Worm (Caenorhabditis elegans) whole organism, early embryonic: ENCODE data around the gene R07E5.19.

Experiments used
- B0310.2 ChIP-seq: sonication (generic microtip); optimal IDR thresholded peaks from 2 replicates; lab custom pipeline; 2016; ENCODE audit warnings: mild to moderate bottlenecking, missing genetic modification characterization, missing compliant biosample characterization
- F13C5.2 ChIP-seq: sonication (generic microtip); optimal IDR thresholded peaks from 2 replicates; lab custom pipeline; 2017; ENCODE audit warnings: mild to moderate bottlenecking, missing genetic modification characterization, inconsistent platforms, missing compliant biosample characterization
- aly-1 ChIP-seq: sonication (generic microtip); optimal IDR thresholded peaks from 2 replicates; lab custom pipeline; 2016; ENCODE audit warnings: missing genetic modification characterization, missing compliant biosample characterization
- ama-1 ChIP-seq: fragments of 150-350 bp; optimal IDR thresholded peaks from 2 replicates; lab custom pipeline; 2014
- ceh-13 ChIP-seq: fragments of 200-800 bp; sonication (Bioruptor generic); optimal IDR thresholded peaks from 2 replicates; lab custom pipeline; 2018; ENCODE audit warnings: mild to moderate bottlenecking, missing genetic modification characterization, missing compliant biosample characterization
- ceh-36 ChIP-seq: sonication (generic microtip); optimal IDR thresholded peaks from 2 replicates; lab custom pipeline; 2016; ENCODE audit warnings: missing genetic modification characterization, inconsistent platforms, missing compliant biosample characterization
- ets-7 ChIP-seq: sonication (generic microtip); optimal IDR thresholded peaks from 2 replicates; lab custom pipeline; 2016; ENCODE audit warnings: missing genotype, missing genetic modification characterization, missing compliant biosample characterization
- flt-1 ChIP-seq: fragments of 200-800 bp; sonication (Bioruptor generic); IDR thresholded peaks from 2 replicates; pipeline ENCODE4 v1.3.6; 2022; ENCODE audit warnings: missing genetic modification characterization, missing compliant biosample characterization
- hmbx-1 ChIP-seq: sonication (generic microtip); optimal IDR thresholded peaks from 2 replicates; lab custom pipeline; 2016; ENCODE audit warnings: mild to moderate bottlenecking, missing genetic modification characterization, missing compliant biosample characterization
- hmg-4 ChIP-seq: fragments of 200-800 bp; sonication (Bioruptor generic); optimal IDR thresholded peaks from 2 replicates; lab custom pipeline; 2018; ENCODE audit warnings: mild to moderate bottlenecking, missing genetic modification characterization, missing compliant biosample characterization
- hnd-1 ChIP-seq: sonication (generic microtip); optimal IDR thresholded peaks from 2 replicates; lab custom pipeline; 2016; ENCODE audit warnings: missing genetic modification characterization, missing compliant biosample characterization
- pes-1 ChIP-seq: fragments of 200-800 bp; sonication (Bioruptor generic); IDR thresholded peaks from 2 replicates; pipeline ENCODE4 v1.3.6; 2022; ENCODE audit warnings: missing genetic modification reagents, missing genetic modification characterization, missing compliant biosample characterization
- scrt-1 ChIP-seq: fragments of 200-800 bp; sonication (Bioruptor generic); IDR thresholded peaks from 2 replicates; pipeline ENCODE4 v1.3.6; 2022; ENCODE audit warnings: missing genetic modification characterization, missing compliant biosample characterization
- sea-1 ChIP-seq: fragments of 200-800 bp; sonication (Bioruptor generic); conservative IDR thresholded peaks from 2 replicates; pipeline ENCODE4 v1.3.6; 2022; ENCODE audit warnings: missing genetic modification characterization, missing compliant biosample characterization
- tbx-11 ChIP-seq: fragments of 200-800 bp; sonication (Bioruptor generic); IDR thresholded peaks from 2 replicates; pipeline ENCODE4 v1.3.6; 2022; ENCODE audit warnings: missing genetic modification characterization, missing compliant biosample characterization
- tbx-37 ChIP-seq: fragments of 200-800 bp; sonication (Bioruptor generic); conservative IDR thresholded peaks from 2 replicates; pipeline ENCODE4 v1.3.6; 2022; ENCODE audit warnings: missing genetic modification reagents, missing genetic modification characterization, missing compliant biosample characterization
- tra-4 ChIP-seq: sonication (generic microtip); optimal IDR thresholded peaks from 2 replicates; lab custom pipeline; 2017; ENCODE audit warnings: missing genetic modification characterization, missing compliant biosample characterization

R07E5.19 gene

ce11 chrIII:4419117-4419978, 1.5 kb upstream of the R07E5.19 start, which contains the start of the genes R07E5.7 and cku-80:
Gene R07E5.7 (minus strand): TSS chrIII:4419167.
Gene cku-80 (plus strand): TSS chrIII:4419848.
- TF ChIP-seq F13C5.2 (tag; lab: Kevin White, UChicago) = peak; percentile 61
- TF ChIP-seq scrt-1 (GFP tag; lab: Robert Waterston, UW) = no peak
- 0 out of 2 replicates have a peak, but pooled peaks have one; percentile 17 for TF ChIP-seq flt-1 (GFP tag; lab: Robert Waterston, UW)
- 0 out of 2 replicates have a peak, but pooled peaks have one; percentile 44 for TF ChIP-seq tbx-11 (GFP tag; lab: Robert Waterston, UW)

- TF ChIP-seq flt-1 (GFP tag; lab: Robert Waterston, UW) (no peak), sea-1 (GFP tag; lab: Robert Waterston, UW) (no peak), B0310.2 (tag; lab: Kevin White, UChicago) (no peak), F13C5.2 (tag; lab: Kevin White, UChicago) (no peak), ceh-36 (tag; lab: Kevin White, UChicago) (no peak), ama-1 (lab: Kevin White, UChicago) (no peak), hmg-4 (GFP tag; lab: Kevin White, UChicago) (no peak), tbx-11 (GFP tag; lab: Robert Waterston, UW) (no peak), hnd-1 (no peak), ets-7 (tag; lab: Kevin White, UChicago) (no peak), ceh-13 (GFP tag; lab: Kevin White, UChicago) (no peak), tbx-37 (GFP tag; lab: Robert Waterston, UW) (no peak), scrt-1 (GFP tag; lab: Robert Waterston, UW) (no peak), hmbx-1 (tag; lab: Kevin White, UChicago) (no peak), tra-4 (no peak), aly-1 (no peak), pes-1 (GFP tag; lab: Robert Waterston, UW) (no peak)
Observed at ce11 chrIII:4415135-4415534, 2.7 kb downstream of the R07E5.19 start, which contains the start of gene R07E5.11. Gene R07E5.11 (minus strand): TSS chrIII:4415235.

- TF ChIP-seq tbx-37 (GFP tag; lab: Robert Waterston, UW) (0 out of 2 replicates have a peak, but pooled peaks have one; percentile 42), hmg-4 (GFP tag; lab: Kevin White, UChicago) (peak; percentile 49), pes-1 (GFP tag; lab: Robert Waterston, UW) (peak; percentile 83), sea-1 (GFP tag; lab: Robert Waterston, UW) (peak; percentile 77), ets-7 (tag; lab: Kevin White, UChicago) (peak; percentile 9), ceh-36 (tag; lab: Kevin White, UChicago) (peak; percentile 69), flt-1 (GFP tag; lab: Robert Waterston, UW) (peak; percentile 71), scrt-1 (GFP tag; lab: Robert Waterston, UW) (peak; percentile 77), aly-1 (peak; percentile 60), tbx-11 (GFP tag; lab: Robert Waterston, UW) (peak; percentile 70; the same call in 1 of the 2 replicates), hnd-1 (peak; percentile 21)
Observed at ce11 chrIII:4414041-4414440, 3.8 kb downstream of the R07E5.19 start.

ce11 chrIII:4413099-4413498, 4.8 kb downstream of the R07E5.19 start, which contains the start of gene mpc-1:
Gene mpc-1 (plus strand): TSS chrIII:4413457.
- no peak for TF ChIP-seq hmbx-1 (tag; lab: Kevin White, UChicago)
- no peak for TF ChIP-seq ama-1 (lab: Kevin White, UChicago)
- no peak for TF ChIP-seq ets-7 (tag; lab: Kevin White, UChicago)
- no peak for TF ChIP-seq hmg-4 (GFP tag; lab: Kevin White, UChicago)
- no peak for TF ChIP-seq ceh-13 (GFP tag; lab: Kevin White, UChicago)
- TF ChIP-seq hnd-1 = no peak
- TF ChIP-seq ceh-36 (tag; lab: Kevin White, UChicago) = no peak
- TF ChIP-seq aly-1 = no peak
- TF ChIP-seq B0310.2 (tag; lab: Kevin White, UChicago) = no peak
- no peak for TF ChIP-seq tra-4
- no peak for TF ChIP-seq scrt-1 (GFP tag; lab: Robert Waterston, UW)
- no peak for TF ChIP-seq flt-1 (GFP tag; lab: Robert Waterston, UW)

- TF ChIP-seq ceh-36 (tag; lab: Kevin White, UChicago) (no peak), flt-1 (GFP tag; lab: Robert Waterston, UW) (no peak), aly-1 (no peak), pes-1 (GFP tag; lab: Robert Waterston, UW) (no peak), hmbx-1 (tag; lab: Kevin White, UChicago) (no peak), tbx-11 (GFP tag; lab: Robert Waterston, UW) (no peak), ama-1 (lab: Kevin White, UChicago) (no peak), sea-1 (GFP tag; lab: Robert Waterston, UW) (no peak), ceh-13 (GFP tag; lab: Kevin White, UChicago) (no peak), hnd-1 (no peak), scrt-1 (GFP tag; lab: Robert Waterston, UW) (no peak), tra-4 (no peak), F13C5.2 (tag; lab: Kevin White, UChicago) (no peak), tbx-37 (GFP tag; lab: Robert Waterston, UW) (no peak), B0310.2 (tag; lab: Kevin White, UChicago) (no peak), ets-7 (tag; lab: Kevin White, UChicago) (no peak), hmg-4 (GFP tag; lab: Kevin White, UChicago) (no peak)
Observed at ce11 chrIII:4412108-4413009, 5.5 kb downstream of the R07E5.19 start.

- no peak for TF ChIP-seq ets-7 (tag; lab: Kevin White, UChicago)
- TF ChIP-seq F13C5.2 (tag; lab: Kevin White, UChicago) = no peak
- TF ChIP-seq sea-1 (GFP tag; lab: Robert Waterston, UW) = no peak
Observed at ce11 chrIII:4408251-4408650, 9.6 kb downstream of the R07E5.19 start, which contains the start of gene gpch-1. Gene gpch-1 (plus strand): TSS chrIII:4408551.
